Fruit fly (Drosophila melanogaster): ENCODE results near the gene CG12347.

CG12347 gene

DNA sequence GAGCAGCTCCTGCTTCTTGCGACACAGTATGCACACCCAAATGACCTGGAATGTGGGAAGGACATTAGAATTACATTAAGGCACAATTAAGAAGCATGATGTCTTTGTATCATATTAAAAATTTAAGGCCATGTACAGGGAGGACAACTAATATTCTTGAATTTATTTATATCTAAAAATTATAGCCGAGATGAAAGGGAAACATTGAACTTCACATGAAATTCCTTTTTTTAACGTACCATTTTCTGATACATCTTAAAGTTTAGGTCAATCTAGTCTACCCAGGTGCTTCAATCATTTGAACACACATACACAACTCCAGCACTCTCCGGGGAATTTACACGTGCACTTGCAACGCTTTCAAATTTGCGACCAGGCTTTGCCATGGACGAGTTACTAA is at the start of gene CG12347:
CG12347 (plus strand) TSS at position 301 of the 400 bp plus-strand sequence.
- TF ChIP-seq CTCF (optimal IDR thresholded peaks at IDR 0.05) (no peak), CG8478 (optimal IDR thresholded peaks at IDR 0.05) (no peak)

- no peak for TF ChIP-seq CTCF (optimal IDR thresholded peaks at IDR 0.05)
- no peak for TF ChIP-seq CG8478 (optimal IDR thresholded peaks at IDR 0.05)
Measured at dm6 chr3R:17861878-17862662, 44.2 kb upstream of the CG12347 start.

DNA sequence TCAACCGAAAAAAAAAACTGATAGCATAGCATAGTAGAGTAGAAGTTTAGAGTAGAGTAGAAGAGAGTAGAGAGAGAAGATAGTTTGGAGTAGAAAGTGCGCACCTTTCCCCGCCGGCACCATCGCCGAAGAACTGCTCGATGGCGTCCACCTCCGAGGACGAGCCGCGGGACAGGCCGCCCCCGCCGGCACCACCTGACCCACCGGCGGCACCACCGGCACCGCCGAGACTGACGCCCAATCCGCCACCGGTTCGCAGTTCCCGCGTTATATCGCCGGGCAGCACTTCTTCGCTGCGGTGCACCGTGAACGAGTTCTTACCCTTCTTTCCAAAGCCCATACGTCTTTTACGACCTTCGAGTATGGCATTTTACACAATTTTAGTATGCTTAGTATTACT is 25.2 kb upstream of the CG12347 start:
- TF ChIP-seq CTCF (optimal IDR thresholded peaks at IDR 0.05) (no peak), CG8478 (optimal IDR thresholded peaks at IDR 0.05) (no peak)

- TF ChIP-seq CTCF (optimal IDR thresholded peaks at IDR 0.05) (no peak), CG8478 (optimal IDR thresholded peaks at IDR 0.05) (no peak)
Measured at dm6 chr3R:17891025-17891424, 15.2 kb upstream of the CG12347 start.

- TF ChIP-seq CG8478 (optimal IDR thresholded peaks at IDR 0.05) (no peak), CTCF (optimal IDR thresholded peaks at IDR 0.05) (no peak)
Measured at dm6 chr3R:17897281-17897680, 9.0 kb upstream of the CG12347 start.

- no peak for TF ChIP-seq CG8478 (optimal IDR thresholded peaks at IDR 0.05)
- no peak for TF ChIP-seq CTCF (optimal IDR thresholded peaks at IDR 0.05)
Measured at dm6 chr3R:17897879-17898278, 8.4 kb upstream of the CG12347 start.

dm6 chr3R:17901049-17901448 is 5.2 kb upstream of the CG12347 start:
- TF ChIP-seq CTCF (optimal IDR thresholded peaks at IDR 0.05), result no peak
- TF ChIP-seq CG8478 (optimal IDR thresholded peaks at IDR 0.05), result no peak

DNA sequence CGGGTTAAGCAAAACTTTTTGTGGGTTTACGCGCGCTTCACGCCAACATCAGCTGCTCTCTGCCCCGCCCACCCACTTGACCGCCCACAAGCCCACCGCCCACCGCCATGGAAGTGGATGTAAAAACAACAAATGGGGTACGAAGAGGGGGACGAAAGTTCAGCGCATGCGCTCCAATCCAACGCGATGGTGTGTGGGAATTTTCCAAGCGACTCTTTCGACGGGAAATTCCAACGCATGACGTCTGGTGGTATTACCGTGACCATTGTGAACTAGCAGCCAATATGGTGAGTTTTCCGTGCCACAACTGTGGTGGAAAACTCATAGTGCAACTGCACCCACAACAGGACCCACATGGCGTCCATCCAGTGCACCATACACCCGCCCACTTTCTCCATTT is 4.0 kb upstream of the CG12347 start:
- TF ChIP-seq CTCF (optimal IDR thresholded peaks at IDR 0.05), result no peak
- no peak for TF ChIP-seq CG8478 (optimal IDR thresholded peaks at IDR 0.05)

DNA sequence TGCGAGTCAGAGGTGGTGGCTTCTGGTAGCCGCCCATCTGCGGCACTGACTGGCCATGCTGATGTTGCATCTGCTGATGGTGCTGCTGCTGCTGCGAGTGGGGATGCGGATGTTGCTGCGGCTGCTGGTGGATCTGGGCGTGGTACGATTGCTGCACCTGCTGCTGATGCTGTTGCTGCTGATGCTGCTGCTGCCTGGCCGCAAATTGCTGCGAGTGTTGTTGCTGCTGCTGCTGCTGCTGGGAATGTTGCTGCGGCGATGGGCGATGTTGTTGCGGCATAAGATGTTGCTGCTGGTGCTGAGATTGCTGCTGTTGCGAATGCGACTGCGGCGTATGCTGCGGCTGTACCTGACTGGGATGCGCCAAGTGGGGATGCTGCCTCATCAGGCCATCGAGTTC is 1.1 kb upstream of the CG12347 start:
- no peak for TF ChIP-seq CG8478 (optimal IDR thresholded peaks at IDR 0.05)
- TF ChIP-seq CTCF (optimal IDR thresholded peaks at IDR 0.05), result no peak

dm6 chr3R:17911076-17911475 is 4.8 kb downstream of the CG12347 start, which contains the start of gene CG43445:
TSS of gene CG43445 (plus strand) at chr3R:17911376.
- no peak for TF ChIP-seq CTCF (optimal IDR thresholded peaks at IDR 0.05)
- TF ChIP-seq CG8478 (optimal IDR thresholded peaks at IDR 0.05), result no peak

DNA sequence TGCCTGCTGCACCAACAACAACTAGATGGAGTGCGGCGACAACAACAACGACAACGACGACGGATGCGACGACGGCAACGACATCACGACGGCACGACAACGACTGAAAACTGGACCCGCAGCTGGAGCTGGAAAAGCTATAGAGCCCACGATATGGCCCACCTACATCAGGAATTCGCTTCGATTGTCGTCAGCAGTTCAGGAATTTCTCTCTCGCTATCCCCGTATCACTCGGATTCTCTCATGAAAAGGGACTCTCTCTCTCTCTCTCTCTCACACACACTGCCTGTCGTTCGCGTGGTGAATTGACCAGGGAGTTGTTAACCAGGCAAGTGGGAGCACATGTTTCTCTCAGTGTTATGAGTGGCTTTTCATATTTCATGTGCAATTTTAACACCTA is 10.2 kb downstream of the CG12347 start, which contains the start of gene Rim:
Rim (minus strand) TSS at position 101 of the 400 bp plus-strand sequence.
- no peak for TF ChIP-seq CG8478 (optimal IDR thresholded peaks at IDR 0.05)
- TF ChIP-seq CTCF (optimal IDR thresholded peaks at IDR 0.05), result no peak

DNA sequence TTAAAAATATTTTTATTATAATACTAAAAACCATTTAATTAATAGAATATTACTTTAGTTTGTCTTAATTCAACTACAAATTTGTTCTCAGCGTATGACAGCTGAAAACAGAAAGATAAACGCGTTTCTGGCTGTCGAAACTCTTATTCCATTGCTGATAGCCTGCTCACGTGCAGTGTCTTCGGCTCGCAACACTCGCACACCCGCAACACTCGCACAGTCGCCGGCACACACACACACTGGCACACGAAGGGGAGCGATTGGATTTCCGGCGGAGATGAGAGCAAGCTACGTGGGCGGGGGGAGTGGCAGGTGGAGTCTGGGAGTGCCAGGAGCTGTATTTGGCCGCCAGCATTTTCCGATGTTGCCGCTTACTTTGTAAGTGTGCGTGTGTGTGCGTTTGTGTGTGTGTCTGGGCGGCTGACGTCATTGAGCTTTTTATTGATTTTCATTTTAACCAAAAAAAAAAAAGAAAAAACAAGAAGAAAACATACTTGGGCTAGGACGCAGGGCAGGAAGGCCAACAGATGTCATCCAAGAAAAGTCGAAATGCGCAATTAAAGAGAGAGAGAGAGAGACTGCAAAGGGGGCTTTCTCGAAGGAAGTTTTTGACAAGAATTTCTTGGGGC is 11.7 kb downstream of the CG12347 start:
- TF ChIP-seq CG8478 (optimal IDR thresholded peaks at IDR 0.05), result no peak
- TF ChIP-seq CTCF (optimal IDR thresholded peaks at IDR 0.05), result no peak

- no peak for TF ChIP-seq CG8478 (optimal IDR thresholded peaks at IDR 0.05)
- peak; percentile 83 to 89 for TF ChIP-seq CTCF (optimal IDR thresholded peaks at IDR 0.05)
Measured at dm6 chr3R:17919108-17919882, 13.1 kb downstream of the CG12347 start, which contains the start of gene cpo. TSS of gene cpo (plus strand) at chr3R:17919832.

- TF ChIP-seq CG8478 (optimal IDR thresholded peaks at IDR 0.05) (no peak), CTCF (optimal IDR thresholded peaks at IDR 0.05) (no peak)
Measured at dm6 chr3R:17920265-17920664, 14.0 kb downstream of the CG12347 start.

- TF ChIP-seq CTCF (optimal IDR thresholded peaks at IDR 0.05) (no peak), CG8478 (optimal IDR thresholded peaks at IDR 0.05) (no peak)
Measured at dm6 chr3R:17932617-17933203, 26.5 kb downstream of the CG12347 start.
